Fruit fly (Drosophila melanogaster) whole organism, wandering third instar larva: ENCODE data around the gene CG32588.

Experiments
- CG9705 ChIP-seq: fragments of 200-800 bp; sonication (Bioruptor generic); optimal IDR thresholded peaks from 2 replicates; lab custom pipeline; 2018; ENCODE audit warnings: missing biosample characterization, mild to moderate bottlenecking, missing genetic modification characterization
- CrebA ChIP-seq: fragments of 200-800 bp; sonication (Bioruptor generic); optimal IDR thresholded peaks from 2 replicates; lab custom pipeline; 2016; ENCODE audit warnings: missing biosample characterization, mild to moderate bottlenecking, missing genetic modification characterization, borderline replicate concordance
- dl ChIP-seq, 2 experiments: fragments of 175-275, 200-275 bp in 1 of 2; fragments of 200-275 bp in 1 of 2; sonication (Bioruptor generic); optimal IDR thresholded peaks; lab custom pipeline; 2018; ENCODE audit warnings: mild to moderate bottlenecking in 2 of 2, missing biosample characterization in 2 of 2, missing genetic modification characterization in 2 of 2, moderate library complexity in 2 of 2; ENCODE audit not compliant: partially characterized antibody in 2 of 2, insufficient read depth in 1 of 2

DNA sequence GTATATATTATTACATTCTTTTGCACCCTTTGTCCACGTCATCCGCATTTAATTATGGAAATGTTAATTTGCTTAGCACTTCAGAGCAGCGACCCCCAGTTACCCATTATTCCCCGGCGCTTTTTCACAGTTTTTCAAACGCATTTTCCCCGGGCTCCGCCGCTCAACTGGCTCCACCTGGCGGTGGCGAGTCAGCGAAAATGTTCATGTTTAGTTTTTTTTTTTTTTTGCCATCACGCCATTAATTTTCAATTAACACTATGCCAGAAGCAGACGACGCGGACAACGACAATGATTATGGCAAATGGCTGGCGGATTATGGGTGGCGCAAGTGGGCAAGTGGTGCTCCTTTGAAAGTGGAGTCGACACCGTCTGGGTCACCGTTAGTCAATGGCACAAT, 2.8 kb downstream of the CG32588 start:
- TF ChIP-seq CG9705 (GFP tag; lab: Kevin White, UChicago): no peak
- TF ChIP-seq dl (GFP tag; optimal IDR thresholded peaks at IDR 0.05; lab: Kevin White, UChicago; ENCODE audit: insufficient read depth in 1 of 2, partially characterized antibody in 2 of 2): no peak
- TF ChIP-seq CrebA (GFP tag; lab: Kevin White, UChicago): no peak
